Worm (Caenorhabditis elegans) whole organism, L2 larva: Measurements from ENCODE around the gene F54E2.5.

Experiments used
- F13H6.1 ChIP-seq: sonication (generic microtip); optimal IDR thresholded peaks from 2 replicates; lab custom pipeline; 2016; ENCODE audit warnings: missing genetic modification characterization, missing compliant biosample characterization
- Y55F3AM.14 ChIP-seq: fragments of 200-800 bp; sonication (Bioruptor generic); optimal IDR thresholded peaks from 2 replicates; lab custom pipeline; 2018; ENCODE audit warnings: mild to moderate bottlenecking, missing genetic modification characterization, missing compliant biosample characterization
- ZK546.5 ChIP-seq: sonication (generic microtip); optimal IDR thresholded peaks from 2 replicates; lab custom pipeline; 2017; ENCODE audit warnings: missing biosample characterization, missing genetic modification characterization
- alr-1 ChIP-seq: fragments of 150-350 bp; optimal IDR thresholded peaks from 2 replicates; lab custom pipeline; 2014; ENCODE audit warnings: missing biosample characterization, missing genetic modification characterization
- blmp-1 ChIP-seq: sonication (generic microtip); optimal IDR thresholded peaks from 2 replicates; lab custom pipeline; 2017; ENCODE audit warnings: missing genetic modification characterization, mild to moderate bottlenecking, missing compliant biosample characterization, antibody characterized with exemption, moderate library complexity; ENCODE audit not compliant: insufficient read depth
- ceh-16 ChIP-seq: fragments of 150-350 bp; optimal IDR thresholded peaks from 2 replicates; lab custom pipeline; 2014; ENCODE audit warnings: missing biosample characterization, missing genetic modification characterization
- ceh-82 ChIP-seq: fragments of 150-350 bp; optimal IDR thresholded peaks from 2 replicates; lab custom pipeline; 2014; ENCODE audit warnings: missing biosample characterization, missing genetic modification characterization
- crh-2 ChIP-seq: sonication (generic microtip); optimal IDR thresholded peaks from 2 replicates; lab custom pipeline; 2017; ENCODE audit warnings: missing biosample characterization, missing genetic modification characterization
- dmd-4 ChIP-seq: sonication (generic microtip); optimal IDR thresholded peaks from 2 replicates; lab custom pipeline; 2017; ENCODE audit warnings: missing biosample characterization, missing genetic modification characterization
- egl-27 ChIP-seq: sonication (generic microtip); optimal IDR thresholded peaks from 3 replicates; lab custom pipeline; 2017; ENCODE audit warnings: missing biosample characterization, missing genetic modification reagents, missing genetic modification characterization
- elt-3 ChIP-seq: sonication (generic microtip); optimal IDR thresholded peaks from 2 replicates; lab custom pipeline; 2017; ENCODE audit warnings: missing biosample characterization, missing genetic modification characterization
- fos-1 ChIP-seq: fragments of 150-350 bp; optimal IDR thresholded peaks from 2 replicates; lab custom pipeline; 2014; ENCODE audit warnings: missing biosample characterization, missing genetic modification characterization
- gmeb-1 ChIP-seq: fragments of 150-350 bp; optimal IDR thresholded peaks from 2 replicates; lab custom pipeline; 2014; ENCODE audit warnings: missing biosample characterization, missing genetic modification characterization
- lin-11 ChIP-seq: fragments of 150-350 bp; sonication (generic microtip); optimal IDR thresholded peaks from 2 replicates; lab custom pipeline; 2014; ENCODE audit warnings: missing biosample characterization, missing genetic modification characterization, inconsistent platforms, mixed read lengths
- lin-13 ChIP-seq: fragments of 150-350 bp; optimal IDR thresholded peaks from 2 replicates; lab custom pipeline; 2014; ENCODE audit warnings: missing biosample characterization, missing genetic modification reagents, missing genetic modification characterization
- lin-39 ChIP-seq: fragments of 150-350 bp; optimal IDR thresholded peaks from 2 replicates; lab custom pipeline; 2014; ENCODE audit warnings: missing biosample characterization, missing genetic modification reagents, missing genetic modification characterization
- mab-5 ChIP-seq: fragments of 150-350 bp; optimal IDR thresholded peaks from 2 replicates; lab custom pipeline; 2014; ENCODE audit warnings: missing biosample characterization, missing genetic modification characterization
- mbf-1 ChIP-seq: sonication (generic microtip); optimal IDR thresholded peaks from 2 replicates; lab custom pipeline; 2017; ENCODE audit warnings: missing biosample characterization, missing genetic modification characterization
- mdl-1 ChIP-seq, 2 experiments: fragments of 150-350 bp in 1 of 2; sonication (generic microtip) in 1 of 2; optimal IDR thresholded peaks; 2 replicates each; lab custom pipeline; 2017; ENCODE audit warnings: missing biosample characterization in 2 of 2, missing genetic modification characterization in 2 of 2
- nhr-10 ChIP-seq: sonication (generic microtip); optimal IDR thresholded peaks from 2 replicates; lab custom pipeline; 2017; ENCODE audit warnings: missing biosample characterization, missing genetic modification characterization
- nhr-11 ChIP-seq: fragments of 150-350 bp; optimal IDR thresholded peaks from 2 replicates; lab custom pipeline; 2014; ENCODE audit warnings: missing biosample characterization, missing genetic modification characterization
- nhr-12 ChIP-seq: fragments of 150-350 bp; optimal IDR thresholded peaks from 2 replicates; lab custom pipeline; 2014; ENCODE audit warnings: missing biosample characterization, missing genetic modification characterization
- nhr-129 ChIP-seq: fragments of 150-350 bp; optimal IDR thresholded peaks from 2 replicates; lab custom pipeline; 2014; ENCODE audit warnings: missing biosample characterization, missing genetic modification characterization
- nhr-21 ChIP-seq: fragments of 150-350 bp; optimal IDR thresholded peaks from 2 replicates; lab custom pipeline; 2014; ENCODE audit warnings: missing biosample characterization, missing genetic modification characterization
- nhr-23 ChIP-seq: fragments of 150-350 bp; optimal IDR thresholded peaks from 2 replicates; lab custom pipeline; 2014; ENCODE audit warnings: missing biosample characterization, missing genetic modification reagents, missing genetic modification characterization
- nhr-237 ChIP-seq: fragments of 150-350 bp; optimal IDR thresholded peaks from 2 replicates; lab custom pipeline; 2014; ENCODE audit warnings: missing biosample characterization, missing genetic modification characterization
- nhr-6 ChIP-seq: fragments of 150-350 bp; optimal IDR thresholded peaks from 2 replicates; lab custom pipeline; 2014; ENCODE audit warnings: missing biosample characterization, missing genetic modification characterization
- nhr-77 ChIP-seq: fragments of 150-350 bp; optimal IDR thresholded peaks from 2 replicates; lab custom pipeline; 2014; ENCODE audit warnings: missing biosample characterization, missing genetic modification characterization
- peb-1 ChIP-seq: fragments of 150-350 bp; optimal IDR thresholded peaks from 2 replicates; lab custom pipeline; 2014; ENCODE audit warnings: missing biosample characterization, missing genetic modification characterization
- sem-4 ChIP-seq: fragments of 150-350 bp; optimal IDR thresholded peaks from 2 replicates; lab custom pipeline; 2014; ENCODE audit warnings: missing biosample characterization, missing genetic modification reagents, missing genetic modification characterization
- skn-1 ChIP-seq: sonication (generic microtip); optimal IDR thresholded peaks from 2 replicates; lab custom pipeline; 2017; ENCODE audit warnings: missing biosample characterization, missing genetic modification characterization
- sma-3 ChIP-seq: sonication (generic microtip); optimal IDR thresholded peaks from 2 replicates; lab custom pipeline; 2016; ENCODE audit warnings: missing genetic modification reagents, missing genetic modification characterization, missing compliant biosample characterization
- sma-9 ChIP-seq, 2 experiments: fragments of 150-350 bp in 1 of 2; sonication (generic microtip) in 1 of 2; optimal IDR thresholded peaks; 2 replicates each; lab custom pipeline; 2014 to 2016; ENCODE audit warnings: missing genetic modification characterization in 2 of 2, mild to moderate bottlenecking in 1 of 2, missing biosample characterization in 1 of 2, missing compliant biosample characterization in 1 of 2, missing genetic modification reagents in 1 of 2, moderate library complexity in 1 of 2
- unc-39 ChIP-seq: fragments of 150-350 bp; optimal IDR thresholded peaks from 2 replicates; lab custom pipeline; 2014; ENCODE audit warnings: missing biosample characterization, missing genetic modification characterization
- zag-1 ChIP-seq: fragments of 150-350 bp; optimal IDR thresholded peaks from 2 replicates; lab custom pipeline; 2014; ENCODE audit warnings: missing biosample characterization, missing genetic modification characterization
- ztf-4 ChIP-seq: fragments of 150-350 bp; optimal IDR thresholded peaks from 2 replicates; lab custom pipeline; 2014; ENCODE audit warnings: missing biosample characterization, missing genetic modification characterization

The F54E2.5 gene

DNA sequence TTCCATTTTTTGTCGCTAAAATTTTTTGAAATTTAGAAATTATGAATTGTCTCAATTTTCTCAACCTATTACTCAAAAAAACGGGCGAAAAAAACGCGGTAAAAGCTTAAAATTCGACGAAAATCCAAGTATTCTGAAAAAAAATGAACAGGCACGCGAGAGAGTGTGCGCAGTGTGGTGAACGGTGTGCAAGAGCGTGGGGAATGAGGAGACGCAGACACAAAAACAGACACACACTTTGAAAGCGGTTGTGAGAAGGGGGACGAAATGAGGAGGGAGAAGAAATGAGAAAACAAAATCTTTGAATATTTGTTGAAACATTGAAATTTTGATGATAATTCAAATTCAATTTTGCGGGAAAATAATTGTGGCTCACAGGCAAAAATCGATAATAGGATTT lies 11.0 kb upstream of the F54E2.5 start, which contains the start of gene T03D3.5:
TSS of gene T03D3.5 (minus strand) at position 21 of the 400 bp plus-strand sequence.
- TF ChIP-seq alr-1 (tag; lab: Kevin White, UChicago): no peak
- no peak for TF ChIP-seq elt-3 (tag; lab: Kevin White, UChicago)
- TF ChIP-seq ceh-16: no peak
- no peak for TF ChIP-seq gmeb-1 (tag; lab: Kevin White, UChicago)
- TF ChIP-seq nhr-6 (tag; lab: Kevin White, UChicago): no peak
- no peak for TF ChIP-seq unc-39 (tag; lab: Kevin White, UChicago)
- no peak for TF ChIP-seq nhr-12
- no peak for TF ChIP-seq fos-1 (tag; lab: Kevin White, UChicago)
- no peak for TF ChIP-seq nhr-11 (tag; lab: Kevin White, UChicago)
- no peak for TF ChIP-seq nhr-21 (tag; lab: Kevin White, UChicago)
- TF ChIP-seq sma-9 (GFP tag; optimal IDR thresholded peaks at IDR 0.05; lab: Kevin White, UChicago): no peak
- TF ChIP-seq sma-9 (tag; optimal IDR thresholded peaks at IDR 0.05; lab: Kevin White, UChicago): no peak
- no peak for TF ChIP-seq dmd-4
- TF ChIP-seq ceh-82: no peak
- no peak for TF ChIP-seq lin-11 (tag; lab: Kevin White, UChicago)

DNA sequence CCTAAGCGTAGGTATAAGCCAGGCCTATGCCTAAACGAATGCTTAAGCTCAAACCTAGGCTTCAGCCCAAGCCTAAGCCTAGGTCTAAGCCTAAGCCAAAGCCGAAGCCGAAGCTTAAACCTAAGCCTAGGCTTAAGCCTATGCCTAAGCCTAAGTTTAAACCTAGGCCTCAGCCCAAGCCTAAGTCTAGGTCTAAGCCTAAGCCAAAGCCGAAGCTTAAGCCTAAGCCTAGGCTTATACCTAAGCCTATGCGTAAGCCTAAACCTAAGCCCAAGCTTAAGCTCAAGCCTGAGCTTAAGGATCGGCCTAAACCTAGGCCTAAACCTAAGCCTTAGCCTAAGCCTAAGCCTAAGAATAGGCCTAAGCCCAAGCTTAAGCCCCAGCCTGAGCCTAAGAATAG lies 10.1 kb upstream of the F54E2.5 start:
- TF ChIP-seq dmd-4: no peak
- TF ChIP-seq crh-2: no peak
- no peak for TF ChIP-seq gmeb-1 (tag; lab: Kevin White, UChicago)
- no peak for TF ChIP-seq peb-1 (tag; lab: Kevin White, UChicago)
- no peak for TF ChIP-seq nhr-77 (tag; lab: Kevin White, UChicago)
- no peak for TF ChIP-seq egl-27 (tag; lab: Kevin White, UChicago)
- no peak for TF ChIP-seq nhr-23
- TF ChIP-seq nhr-129 (tag; lab: Kevin White, UChicago): no peak
- no peak for TF ChIP-seq F13H6.1 (tag; lab: Kevin White, UChicago)
- TF ChIP-seq mdl-1 (tag; optimal IDR thresholded peaks at IDR 0.05; lab: Kevin White, UChicago): no peak
- TF ChIP-seq sem-4 (tag; lab: Kevin White, UChicago): no peak
- no peak for TF ChIP-seq lin-39 (tag; lab: Kevin White, UChicago)
- TF ChIP-seq nhr-237 (tag; lab: Kevin White, UChicago): no peak
- no peak for TF ChIP-seq sma-9 (GFP tag; optimal IDR thresholded peaks at IDR 0.05; lab: Kevin White, UChicago)
- TF ChIP-seq sma-9 (tag; optimal IDR thresholded peaks at IDR 0.05; lab: Kevin White, UChicago): no peak

DNA sequence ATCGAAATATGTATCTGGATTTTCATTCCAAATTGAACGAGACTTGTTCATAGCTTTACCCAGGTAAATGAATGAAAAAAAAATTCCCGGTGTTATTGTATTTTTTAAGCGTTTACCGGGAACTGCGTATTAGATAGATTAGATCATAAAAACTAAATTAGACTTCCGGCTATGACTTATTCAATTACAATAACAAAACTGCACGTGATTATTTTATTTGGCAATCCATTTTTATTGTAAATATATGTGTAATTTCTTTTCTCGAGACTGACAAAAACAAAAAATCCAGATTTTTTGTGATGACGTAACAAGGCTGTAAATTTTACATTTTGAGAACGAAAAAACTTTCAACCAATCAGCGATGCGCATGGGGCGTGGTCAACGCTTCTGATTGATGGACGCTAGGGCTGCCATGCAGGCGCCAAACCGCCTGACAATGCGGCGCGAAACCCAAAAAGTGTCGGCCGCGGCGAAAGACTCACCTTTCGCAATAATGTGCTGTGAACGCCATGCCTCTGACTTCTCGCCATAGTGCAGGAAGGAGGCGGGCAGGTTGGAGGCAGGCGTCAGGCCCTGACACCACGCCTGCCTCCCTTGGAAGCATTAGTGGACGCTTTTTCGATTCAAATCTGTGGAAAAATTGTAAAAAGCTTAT lies 5.9 kb upstream of the F54E2.5 start, which contains the start of gene srh-36:
TSS of gene srh-36 (minus strand) at position 51 of the 655 bp plus-strand sequence.
- TF ChIP-seq sma-3 (GFP tag; lab: Kevin White, UChicago): no peak
- TF ChIP-seq peb-1 (tag; lab: Kevin White, UChicago): no peak
- no peak for TF ChIP-seq skn-1 (tag; lab: Kevin White, UChicago)
- no peak for TF ChIP-seq nhr-10 (tag; lab: Kevin White, UChicago)
- no peak for TF ChIP-seq unc-39 (tag; lab: Kevin White, UChicago)
- TF ChIP-seq sem-4 (tag; lab: Kevin White, UChicago): no peak
- no peak for TF ChIP-seq ZK546.5 (tag; lab: Kevin White, UChicago)
- no peak for TF ChIP-seq ceh-82
- TF ChIP-seq nhr-23: no peak
- TF ChIP-seq alr-1 (tag; lab: Kevin White, UChicago): no peak
- no peak for TF ChIP-seq nhr-11 (tag; lab: Kevin White, UChicago)
- TF ChIP-seq nhr-21 (tag; lab: Kevin White, UChicago): no peak
- TF ChIP-seq lin-13: no peak
- TF ChIP-seq elt-3 (tag; lab: Kevin White, UChicago): no peak
- TF ChIP-seq, all 48 proteins: peak for 0

DNA sequence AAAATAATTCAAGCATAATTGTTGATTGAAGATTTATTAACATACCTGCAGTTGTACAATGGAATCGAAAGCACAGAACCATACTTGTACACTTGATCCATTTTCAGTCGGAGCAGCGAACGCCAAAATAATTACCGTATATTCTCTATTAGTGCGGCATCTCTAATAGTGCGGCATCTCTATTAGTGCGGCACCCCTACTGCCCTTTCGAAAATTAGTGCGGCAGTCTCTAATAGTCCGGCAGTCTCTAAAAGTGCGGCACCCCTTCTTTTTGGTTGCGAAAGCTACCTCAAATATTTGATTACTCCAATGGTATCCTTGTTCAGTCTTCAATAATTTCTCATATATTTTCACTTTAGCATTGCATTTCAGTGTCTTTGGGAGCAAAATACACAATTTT lies 2.3 kb upstream of the F54E2.5 start, which contains the start of gene srt-34:
TSS of gene srt-34 (minus strand) at position 101 of the 400 bp plus-strand sequence.
- TF ChIP-seq mbf-1 (tag; lab: Kevin White, UChicago) (no peak), zag-1 (tag; lab: Kevin White, UChicago) (no peak), nhr-129 (tag; lab: Kevin White, UChicago) (no peak), elt-3 (tag; lab: Kevin White, UChicago) (no peak), dmd-4 (no peak), Y55F3AM.14 (no peak), egl-27 (tag; lab: Kevin White, UChicago) (no peak), nhr-12 (no peak), mab-5 (tag; lab: Kevin White, UChicago) (no peak), blmp-1 (tag; lab: Kevin White, UChicago) (no peak), fos-1 (tag; lab: Kevin White, UChicago) (no peak), lin-13 (no peak), nhr-23 (no peak), ZK546.5 (tag; lab: Kevin White, UChicago) (no peak), ztf-4 (tag; lab: Kevin White, UChicago) (no peak)
- TF ChIP-seq, all 48 proteins: peak for 0
